Worm (Caenorhabditis elegans) whole organism, early embryonic: ENCODE measurements around the gene T23G7.2.

Experiments
- B0310.2 ChIP-seq: sonication (generic microtip); optimal IDR thresholded peaks from 2 replicates; lab custom pipeline; 2016; ENCODE audit warnings: mild to moderate bottlenecking, missing genetic modification characterization, missing compliant biosample characterization
- F13C5.2 ChIP-seq: sonication (generic microtip); optimal IDR thresholded peaks from 2 replicates; lab custom pipeline; 2017; ENCODE audit warnings: mild to moderate bottlenecking, missing genetic modification characterization, inconsistent platforms, missing compliant biosample characterization
- aly-1 ChIP-seq: sonication (generic microtip); optimal IDR thresholded peaks from 2 replicates; lab custom pipeline; 2016; ENCODE audit warnings: missing genetic modification characterization, missing compliant biosample characterization
- ama-1 ChIP-seq: fragments of 150-350 bp; optimal IDR thresholded peaks from 2 replicates; lab custom pipeline; 2014
- ceh-13 ChIP-seq: fragments of 200-800 bp; sonication (Bioruptor generic); optimal IDR thresholded peaks from 2 replicates; lab custom pipeline; 2018; ENCODE audit warnings: mild to moderate bottlenecking, missing genetic modification characterization, missing compliant biosample characterization
- ceh-36 ChIP-seq: sonication (generic microtip); optimal IDR thresholded peaks from 2 replicates; lab custom pipeline; 2016; ENCODE audit warnings: missing genetic modification characterization, inconsistent platforms, missing compliant biosample characterization
- ets-7 ChIP-seq: sonication (generic microtip); optimal IDR thresholded peaks from 2 replicates; lab custom pipeline; 2016; ENCODE audit warnings: missing genotype, missing genetic modification characterization, missing compliant biosample characterization
- flt-1 ChIP-seq: fragments of 200-800 bp; sonication (Bioruptor generic); IDR thresholded peaks from 2 replicates; pipeline ENCODE4 v1.3.6; 2022; ENCODE audit warnings: missing genetic modification characterization, missing compliant biosample characterization
- hmbx-1 ChIP-seq: sonication (generic microtip); optimal IDR thresholded peaks from 2 replicates; lab custom pipeline; 2016; ENCODE audit warnings: mild to moderate bottlenecking, missing genetic modification characterization, missing compliant biosample characterization
- hmg-4 ChIP-seq: fragments of 200-800 bp; sonication (Bioruptor generic); optimal IDR thresholded peaks from 2 replicates; lab custom pipeline; 2018; ENCODE audit warnings: mild to moderate bottlenecking, missing genetic modification characterization, missing compliant biosample characterization
- hnd-1 ChIP-seq: sonication (generic microtip); optimal IDR thresholded peaks from 2 replicates; lab custom pipeline; 2016; ENCODE audit warnings: missing genetic modification characterization, missing compliant biosample characterization
- pes-1 ChIP-seq: fragments of 200-800 bp; sonication (Bioruptor generic); IDR thresholded peaks from 2 replicates; pipeline ENCODE4 v1.3.6; 2022; ENCODE audit warnings: missing genetic modification reagents, missing genetic modification characterization, missing compliant biosample characterization
- scrt-1 ChIP-seq: fragments of 200-800 bp; sonication (Bioruptor generic); IDR thresholded peaks from 2 replicates; pipeline ENCODE4 v1.3.6; 2022; ENCODE audit warnings: missing genetic modification characterization, missing compliant biosample characterization
- sea-1 ChIP-seq: fragments of 200-800 bp; sonication (Bioruptor generic); conservative IDR thresholded peaks from 2 replicates; pipeline ENCODE4 v1.3.6; 2022; ENCODE audit warnings: missing genetic modification characterization, missing compliant biosample characterization
- tbx-11 ChIP-seq: fragments of 200-800 bp; sonication (Bioruptor generic); IDR thresholded peaks from 2 replicates; pipeline ENCODE4 v1.3.6; 2022; ENCODE audit warnings: missing genetic modification characterization, missing compliant biosample characterization
- tbx-37 ChIP-seq: fragments of 200-800 bp; sonication (Bioruptor generic); conservative IDR thresholded peaks from 2 replicates; pipeline ENCODE4 v1.3.6; 2022; ENCODE audit warnings: missing genetic modification reagents, missing genetic modification characterization, missing compliant biosample characterization
- tra-4 ChIP-seq: sonication (generic microtip); optimal IDR thresholded peaks from 2 replicates; lab custom pipeline; 2017; ENCODE audit warnings: missing genetic modification characterization, missing compliant biosample characterization

T23G7.2 gene

ce11 chrII:9190513-9191099, 17.9 kb upstream of the T23G7.2 start:
- no peak for TF ChIP-seq B0310.2 (tag; lab: Kevin White, UChicago)

- no peak for TF ChIP-seq tbx-11
- TF ChIP-seq F13C5.2 (tag; lab: Kevin White, UChicago) = no peak
- TF ChIP-seq tbx-37 (GFP tag; lab: Robert Waterston, UW) = no peak
- TF ChIP-seq ama-1 (lab: Kevin White, UChicago) = no peak
- no peak for TF ChIP-seq hnd-1
- no peak for TF ChIP-seq scrt-1 (GFP tag; lab: Robert Waterston, UW)
- TF ChIP-seq pes-1 (GFP tag; lab: Robert Waterston, UW) = no peak
- TF ChIP-seq ets-7 (tag; lab: Kevin White, UChicago) = no peak
- no peak for TF ChIP-seq ceh-13
- no peak for TF ChIP-seq B0310.2 (tag; lab: Kevin White, UChicago)
- TF ChIP-seq tra-4 (tag; lab: Kevin White, UChicago) = no peak
- TF ChIP-seq aly-1 (tag; lab: Kevin White, UChicago) = no peak
- TF ChIP-seq flt-1 (GFP tag; lab: Robert Waterston, UW) = no peak
- TF ChIP-seq hmg-4 (GFP tag; lab: Kevin White, UChicago) = no peak
- no peak for TF ChIP-seq ceh-36 (tag; lab: Kevin White, UChicago)
- TF ChIP-seq hmbx-1 = no peak
- TF ChIP-seq sea-1 (GFP tag; lab: Robert Waterston, UW) = no peak
These were observed 16.9 kb upstream of the T23G7.2 start for ce11 chrII:9189648-9190047.

- TF ChIP-seq flt-1 (GFP tag; lab: Robert Waterston, UW) (no peak), tra-4 (tag; lab: Kevin White, UChicago) (no peak), ets-7 (tag; lab: Kevin White, UChicago) (no peak), ama-1 (lab: Kevin White, UChicago) (no peak), aly-1 (tag; lab: Kevin White, UChicago) (no peak)
These were observed 15.6 kb upstream of the T23G7.2 start, which contains the start of gene sym-2 for ce11 chrII:9188380-9188779. sym-2 (minus strand) TSS chrII:9188480.

- TF ChIP-seq hmg-4 (GFP tag; lab: Kevin White, UChicago) = no peak
- no peak for TF ChIP-seq scrt-1 (GFP tag; lab: Robert Waterston, UW)
- no peak for TF ChIP-seq flt-1 (GFP tag; lab: Robert Waterston, UW)
- TF ChIP-seq tra-4 (tag; lab: Kevin White, UChicago) = no peak
- TF ChIP-seq ceh-13 = no peak
- no peak for TF ChIP-seq aly-1 (tag; lab: Kevin White, UChicago)
- no peak for TF ChIP-seq tbx-11
- no peak for TF ChIP-seq ets-7 (tag; lab: Kevin White, UChicago)
- no peak for TF ChIP-seq ceh-36 (tag; lab: Kevin White, UChicago)
- no peak for TF ChIP-seq B0310.2 (tag; lab: Kevin White, UChicago)
- TF ChIP-seq F13C5.2 (tag; lab: Kevin White, UChicago) = no peak
- TF ChIP-seq sea-1 (GFP tag; lab: Robert Waterston, UW) = no peak
- no peak for TF ChIP-seq tbx-37 (GFP tag; lab: Robert Waterston, UW)
- no peak for TF ChIP-seq ama-1 (lab: Kevin White, UChicago)
- no peak for TF ChIP-seq hmbx-1
- TF ChIP-seq pes-1 (GFP tag; lab: Robert Waterston, UW) = no peak
- no peak for TF ChIP-seq hnd-1
These were observed 13.2 kb upstream of the T23G7.2 start for ce11 chrII:9185915-9186314.

- TF ChIP-seq B0310.2 (tag; lab: Kevin White, UChicago) (no peak), scrt-1 (GFP tag; lab: Robert Waterston, UW) (no peak)
These were observed 8.4 kb upstream of the T23G7.2 start for ce11 chrII:9181155-9181554.

ce11 chrII:9178811-9179210, 6.1 kb upstream of the T23G7.2 start:
- no peak for TF ChIP-seq F13C5.2 (tag; lab: Kevin White, UChicago)
- no peak for TF ChIP-seq hmg-4 (GFP tag; lab: Kevin White, UChicago)
- TF ChIP-seq scrt-1 (GFP tag; lab: Robert Waterston, UW) = no peak
- TF ChIP-seq tra-4 (tag; lab: Kevin White, UChicago) = no peak
- no peak for TF ChIP-seq ets-7 (tag; lab: Kevin White, UChicago)
- TF ChIP-seq hmbx-1 = no peak
- TF ChIP-seq hnd-1 = no peak
- TF ChIP-seq tbx-11 = no peak
- no peak for TF ChIP-seq ceh-36 (tag; lab: Kevin White, UChicago)
- no peak for TF ChIP-seq aly-1 (tag; lab: Kevin White, UChicago)
- no peak for TF ChIP-seq flt-1 (GFP tag; lab: Robert Waterston, UW)
- no peak for TF ChIP-seq ama-1 (lab: Kevin White, UChicago)
- no peak for TF ChIP-seq B0310.2 (tag; lab: Kevin White, UChicago)
- TF ChIP-seq ceh-13 = no peak
- TF ChIP-seq tbx-37 (GFP tag; lab: Robert Waterston, UW) = no peak
- no peak for TF ChIP-seq pes-1 (GFP tag; lab: Robert Waterston, UW)

- TF ChIP-seq ceh-13 (no peak), F13C5.2 (tag; lab: Kevin White, UChicago) (peak; percentile 26)
These were observed 4.3 kb upstream of the T23G7.2 start, which contains the start of the genes sec-5 and pir-1 for ce11 chrII:9177080-9177479. sec-5 (minus strand) TSS chrII:9177152. pir-1 (plus strand) TSS chrII:9177300.

ce11 chrII:9176523-9176922, 3.8 kb upstream of the T23G7.2 start:
- no peak for TF ChIP-seq tra-4 (tag; lab: Kevin White, UChicago)
